1 fruit fly cellular context compared by ENCODE assay signal in genomic region chr3L:2820930-2821505, dm6.
TF ChIP-seq lines count a peak whose summit lies in the region.

No protein-coding gene starts in this region.

TF ChIP-seq in whole organism, embryonic, 481 proteins besides CTCF, POLR2A, EP300 and RAD21 (continued from another document):
- TF ChIP-seq CG17328 (GFP tag; IDR thresholded peaks at IDR 0.05; lab: Robert Waterston, UW) (0 out of 2 replicates have a peak, but pooled peaks have one; percentile 16), Awh (GFP tag; IDR thresholded peaks at IDR 0.05; lab: Robert Waterston, UW) (no peak), CG10267 (tag; optimal IDR thresholded peaks at IDR 0.05; lab: Kevin White, UChicago) (no peak), Dll (GFP tag; IDR thresholded peaks at IDR 0.05; lab: Robert Waterston, UW; ENCODE audit: partially characterized antibody) (peak; percentile 33; the same call in 1 of the 4 replicates), CG17829 (tag; optimal IDR thresholded peaks at IDR 0.05; lab: Kevin White, UChicago) (peak; percentile 38), CG7271 (tag; optimal IDR thresholded peaks at IDR 0.05; lab: Kevin White, UChicago) (no peak), CG8290 (GFP tag; optimal IDR thresholded peaks at IDR 0.05; lab: Kevin White, UChicago) (no peak), CG8290 (tag; optimal IDR thresholded peaks at IDR 0.05; lab: Kevin White, UChicago) (peak in 1 of 2 experiments; percentile 79), unpg (GFP tag; optimal IDR thresholded peaks at IDR 0.05; lab: Kevin White, UChicago) (peak; percentile 15), Ets65A (GFP tag; lab: Kevin White, UChicago) (no peak), yki (optimal IDR thresholded peaks at IDR 0.05; lab: Kevin White, UChicago) (peak; percentile 91), CG3847 (GFP tag; IDR thresholded peaks at IDR 0.05; lab: Robert Waterston, UW) (no peak), Blimp-1 (GFP tag; optimal IDR thresholded peaks at IDR 0.05; lab: Kevin White, UChicago) (no peak), oc (tag; optimal IDR thresholded peaks at IDR 0.05; lab: Kevin White, UChicago) (peak; percentile 7), exex (tag; optimal IDR thresholded peaks at IDR 0.05; lab: Kevin White, UChicago) (peak; percentile 35), Vsx1 (GFP tag; optimal IDR thresholded peaks at IDR 0.05; lab: Kevin White, UChicago) (peak; percentile 65), sd (tag; optimal IDR thresholded peaks at IDR 0.05; lab: Kevin White, UChicago) (peak; percentile 68), dmrt11E (tag; optimal IDR thresholded peaks at IDR 0.05; lab: Kevin White, UChicago) (no peak), Fer1 (GFP tag; optimal IDR thresholded peaks at IDR 0.05; lab: Kevin White, UChicago) (peak; percentile 77), Myb (GFP tag; optimal IDR thresholded peaks at IDR 0.05; lab: Kevin White, UChicago) (no peak), Deaf1 (tag; optimal IDR thresholded peaks at IDR 0.05; lab: Kevin White, UChicago) (peak; percentile 99), phol (tag; optimal IDR thresholded peaks at IDR 0.05; lab: Kevin White, UChicago) (peak; percentile 31), CG1233 (GFP tag; optimal IDR thresholded peaks at IDR 0.05; lab: Kevin White, UChicago) (peak; percentile 22), Gug (GFP tag; IDR thresholded peaks at IDR 0.05; lab: Robert Waterston, UW) (no peak), cwo (GFP tag; optimal IDR thresholded peaks at IDR 0.05; lab: Kevin White, UChicago) (peak; percentile 61), hkb (optimal IDR thresholded peaks at IDR 0.05; lab: Kevin White, UChicago) (no peak), hkb (GFP tag; IDR thresholded peaks at IDR 0.05; lab: Robert Waterston, UW) (peak; percentile 68; the same call in 1 of the 2 replicates), seq (GFP tag; IDR thresholded peaks at IDR 0.05; lab: Robert Waterston, UW) (peak; percentile 29; the same call in 1 of the 2 replicates), abd-A (tag; optimal IDR thresholded peaks at IDR 0.05; lab: Kevin White, UChicago) (peak; percentile 79), amos (GFP tag; IDR thresholded peaks at IDR 0.05; lab: Robert Waterston, UW; ENCODE audit: partially characterized antibody) (peak; percentile 21; the same call in 1 of the 2 replicates), HLH4C (GFP tag; IDR thresholded peaks at IDR 0.05; lab: Robert Waterston, UW; ENCODE audit: partially characterized antibody) (peak; percentile 26; the same call in 1 of the 3 replicates), Dbx (GFP tag; IDR thresholded peaks at IDR 0.05; lab: Robert Waterston, UW) (peak; percentile 73; the same call in 1 of the 3 replicates), BtbVII (GFP tag; optimal IDR thresholded peaks at IDR 0.05; lab: Kevin White, UChicago) (peak; percentile 39), CG10565 (GFP tag; optimal IDR thresholded peaks at IDR 0.05; lab: Kevin White, UChicago) (no peak), CG10431 (GFP tag; optimal IDR thresholded peaks at IDR 0.05; lab: Kevin White, UChicago) (no peak), Rx (GFP tag; IDR thresholded peaks at IDR 0.05; lab: Robert Waterston, UW) (no peak), CG3281 (GFP tag; optimal IDR thresholded peaks at IDR 0.05; lab: Kevin White, UChicago) (peak; percentile 46), gsb-n (tag; optimal IDR thresholded peaks at IDR 0.05; lab: Kevin White, UChicago) (peak; percentile 28), Sox102F (GFP tag; optimal IDR thresholded peaks at IDR 0.05; lab: Kevin White, UChicago) (no peak), pnt (GFP tag; optimal IDR thresholded peaks at IDR 0.05; lab: Kevin White, UChicago) (no peak), mld (GFP tag; IDR thresholded peaks at IDR 0.05; lab: Robert Waterston, UW; ENCODE audit: partially characterized antibody) (0 out of 3 replicates have a peak, but pooled peaks have one; percentile 20), CG2120 (GFP tag; optimal IDR thresholded peaks at IDR 0.05; lab: Kevin White, UChicago) (no peak), CG8359 (GFP tag; optimal IDR thresholded peaks at IDR 0.05; lab: Kevin White, UChicago; ENCODE audit: borderline replicate concordance) (peak; percentile 28), CG12219 (GFP tag; optimal IDR thresholded peaks at IDR 0.05; lab: Kevin White, UChicago) (peak; percentile 5), z (GFP tag; IDR thresholded peaks at IDR 0.05; lab: Robert Waterston, UW) (0 out of 3 replicates have a peak, but pooled peaks have one; percentile 42), CG9609 (GFP tag; optimal IDR thresholded peaks at IDR 0.05; lab: Kevin White, UChicago) (no peak), CG12071 (GFP tag; optimal IDR thresholded peaks at IDR 0.05; lab: Kevin White, UChicago) (peak; percentile 49), Hr78 (GFP tag; optimal IDR thresholded peaks at IDR 0.05; lab: Kevin White, UChicago) (no peak), CG9932 (GFP tag; IDR thresholded peaks at IDR 0.05; lab: Robert Waterston, UW) (0 out of 2 replicates have a peak, but pooled peaks have one; percentile 14), PHDP (tag; optimal IDR thresholded peaks at IDR 0.05; lab: Kevin White, UChicago) (peak; percentile 11), CG11398 (GFP tag; optimal IDR thresholded peaks at IDR 0.05; lab: Kevin White, UChicago) (no peak), eyg (GFP tag; optimal IDR thresholded peaks at IDR 0.05; lab: Kevin White, UChicago) (peak; percentile 26), ewg (GFP tag; optimal IDR thresholded peaks at IDR 0.05; lab: Kevin White, UChicago) (peak; percentile 90), CG18262 (tag; optimal IDR thresholded peaks at IDR 0.05; lab: Kevin White, UChicago) (peak; percentile 2), CG7987 (GFP tag; optimal IDR thresholded peaks at IDR 0.05; lab: Kevin White, UChicago) (peak; percentile 39), CG17612 (GFP tag; IDR thresholded peaks at IDR 0.05; lab: Robert Waterston, UW) (no peak), Ravus (GFP tag; IDR thresholded peaks at IDR 0.05; lab: Robert Waterston, UW) (no peak), ttk (GFP tag; IDR thresholded peaks at IDR 0.05; lab: Robert Waterston, UW) (no peak), Nf-YB (GFP tag; optimal IDR thresholded peaks at IDR 0.05; lab: Kevin White, UChicago) (peak; percentile 8), mirr (GFP tag; optimal IDR thresholded peaks at IDR 0.05; lab: Kevin White, UChicago) (peak; percentile 75), kah (GFP tag; optimal IDR thresholded peaks at IDR 0.05; lab: Kevin White, UChicago) (peak; percentile 23), btn (GFP tag; optimal IDR thresholded peaks at IDR 0.05; lab: Kevin White, UChicago) (peak; percentile 11), chn (GFP tag; optimal IDR thresholded peaks at IDR 0.05; lab: Kevin White, UChicago) (peak; percentile 30), Atf3 (GFP tag; optimal IDR thresholded peaks at IDR 0.05; lab: Kevin White, UChicago) (no peak), CG6791 (GFP tag; IDR thresholded peaks at IDR 0.05; lab: Robert Waterston, UW; ENCODE audit: partially characterized antibody) (peak; percentile 58; the same call in 1 of the 3 replicates), CG32532 (GFP tag; IDR thresholded peaks at IDR 0.05; lab: Robert Waterston, UW) (peak; percentile 44; the same call in 1 of the 2 replicates), slbo (GFP tag; IDR thresholded peaks at IDR 0.05; lab: Robert Waterston, UW) (peak; percentile 8; the same call in 1 of the 2 replicates), CG17385 (GFP tag; optimal IDR thresholded peaks at IDR 0.05; lab: Kevin White, UChicago) (peak; percentile 41), lov (optimal IDR thresholded peaks at IDR 0.05; lab: Kevin White, UChicago) (no peak), lov (GFP tag; IDR thresholded peaks at IDR 0.05; lab: Robert Waterston, UW) (0 out of 3 replicates have a peak, but pooled peaks have one; percentile 31), CG9727 (GFP tag; optimal IDR thresholded peaks at IDR 0.05; lab: Kevin White, UChicago) (peak; percentile 31), pan (optimal IDR thresholded peaks at IDR 0.05; lab: Kevin White, UChicago) (no peak), pan (GFP tag; optimal IDR thresholded peaks at IDR 0.05 in 1 of 2, IDR thresholded peaks at IDR 0.05 in 1 of 2) (peak in 1 of 2 experiments; percentile 38), CG7357 (GFP tag; IDR thresholded peaks at IDR 0.05; lab: Robert Waterston, UW) (no peak), nerfin-1 (tag; optimal IDR thresholded peaks at IDR 0.05; lab: Kevin White, UChicago) (peak; percentile 57), CG12769 (tag; optimal IDR thresholded peaks at IDR 0.05; lab: Kevin White, UChicago) (peak; percentile 62), CG6813 (GFP tag; optimal IDR thresholded peaks at IDR 0.05; lab: Kevin White, UChicago) (peak; percentile 26), Rfx (GFP tag; IDR thresholded peaks at IDR 0.05; lab: Robert Waterston, UW) (peak; percentile 47; the same call in 1 of the 2 replicates), grau (tag; optimal IDR thresholded peaks at IDR 0.05; lab: Kevin White, UChicago) (peak; percentile 13), ssp (GFP tag; IDR thresholded peaks at IDR 0.05; lab: Robert Waterston, UW) (no peak), CG14441 (GFP tag; IDR thresholded peaks at IDR 0.05; lab: Robert Waterston, UW) (no peak), Trl (optimal IDR thresholded peaks at IDR 0.05; lab: Kevin White, UChicago) (peak; percentile 94 to 98), Trl (GFP tag; optimal IDR thresholded peaks at IDR 0.05; lab: Kevin White, UChicago) (peak; percentile 63), CG8924 (tag; optimal IDR thresholded peaks at IDR 0.05; lab: Kevin White, UChicago) (peak; percentile 53), gce (GFP tag; IDR thresholded peaks at IDR 0.05; lab: Robert Waterston, UW) (0 out of 3 replicates have a peak, but pooled peaks have one; percentile 14), CG11093 (GFP tag; IDR thresholded peaks at IDR 0.05; lab: Robert Waterston, UW) (no peak; the same call in 2 of the 3 replicates), org-1 (GFP tag; optimal IDR thresholded peaks at IDR 0.05; lab: Kevin White, UChicago) (no peak), pfk (GFP tag; optimal IDR thresholded peaks at IDR 0.05; lab: Kevin White, UChicago) (no peak), nau (GFP tag; optimal IDR thresholded peaks at IDR 0.05; lab: Kevin White, UChicago) (peak; percentile 39), rib (GFP tag; IDR thresholded peaks at IDR 0.05; lab: Robert Waterston, UW) (no peak), Ssrp (tag; optimal IDR thresholded peaks at IDR 0.05; lab: Kevin White, UChicago) (no peak), wek (GFP tag; optimal IDR thresholded peaks at IDR 0.05; lab: Kevin White, UChicago) (no peak), CG32772 (GFP tag; IDR thresholded peaks at IDR 0.05; lab: Robert Waterston, UW) (no peak), CG4707 (GFP tag; optimal IDR thresholded peaks at IDR 0.05; lab: Kevin White, UChicago) (peak; percentile 41), dysf (GFP tag; IDR thresholded peaks at IDR 0.05; lab: Robert Waterston, UW) (no peak), CG7556 (GFP tag; optimal IDR thresholded peaks at IDR 0.05; lab: Kevin White, UChicago) (no peak), CG4360 (GFP tag; IDR thresholded peaks at IDR 0.05; lab: Robert Waterston, UW) (peak; percentile 61), CG4404 (GFP tag; IDR thresholded peaks at IDR 0.05; lab: Robert Waterston, UW) (no peak), Hmr (GFP tag; optimal IDR thresholded peaks at IDR 0.05; lab: Kevin White, UChicago) (peak; percentile 28), CG10543 (GFP tag; optimal IDR thresholded peaks at IDR 0.05; lab: Kevin White, UChicago) (peak; percentile 53), trh (GFP tag; optimal IDR thresholded peaks at IDR 0.05; lab: Kevin White, UChicago) (no peak), insv (GFP tag; optimal IDR thresholded peaks at IDR 0.05; lab: Kevin White, UChicago) (no peak), CG11695 (GFP tag; IDR thresholded peaks at IDR 0.05; lab: Robert Waterston, UW) (peak; percentile 58; the same call in 2 of the 3 replicates), Scr (GFP tag; IDR thresholded peaks at IDR 0.05; lab: Robert Waterston, UW; ENCODE audit: partially characterized antibody) (peak; percentile 32), scrt (GFP tag; optimal IDR thresholded peaks at IDR 0.05; lab: Kevin White, UChicago) (peak; percentile 23), Xrp1 (GFP tag; IDR thresholded peaks at IDR 0.05; lab: Robert Waterston, UW) (no peak), crol (GFP tag; IDR thresholded peaks at IDR 0.05; lab: Robert Waterston, UW) (peak; percentile 62), CG10274 (GFP tag; optimal IDR thresholded peaks at IDR 0.05; lab: Kevin White, UChicago) (no peak), pum (GFP tag; optimal IDR thresholded peaks at IDR 0.05; lab: Kevin White, UChicago) (no peak), CG10366 (GFP tag; IDR thresholded peaks at IDR 0.05; lab: Robert Waterston, UW) (no peak), nom (GFP tag; optimal IDR thresholded peaks at IDR 0.05; lab: Kevin White, UChicago) (peak; percentile 99), trem (tag; optimal IDR thresholded peaks at IDR 0.05; lab: Kevin White, UChicago) (peak; percentile 6), CG1529 (GFP tag; optimal IDR thresholded peaks at IDR 0.05; lab: Kevin White, UChicago) (no peak), pros (GFP tag; optimal IDR thresholded peaks at IDR 0.05; lab: Kevin White, UChicago) (peak; percentile 96), CG12299 (tag; optimal IDR thresholded peaks at IDR 0.05; lab: Kevin White, UChicago) (no peak), CG10321 (GFP tag; IDR thresholded peaks at IDR 0.05; lab: Robert Waterston, UW) (peak; percentile 31; the same call in 1 of the 2 replicates), HmgZ (tag; optimal IDR thresholded peaks at IDR 0.05; lab: Kevin White, UChicago) (peak; percentile 62), Opbp (GFP tag; IDR thresholded peaks at IDR 0.05; lab: Robert Waterston, UW; ENCODE audit: partially characterized antibody) (0 out of 3 replicates have a peak, but pooled peaks have one; percentile 35), CG34224 (GFP tag; IDR thresholded peaks at IDR 0.05; lab: Robert Waterston, UW; ENCODE audit: partially characterized antibody) (peak; percentile 48; the same call in 1 of the 3 replicates), tna (GFP tag; IDR thresholded peaks at IDR 0.05; lab: Robert Waterston, UW; ENCODE audit: partially characterized antibody) (0 out of 2 replicates have a peak, but pooled peaks have one; percentile 15), CG1603 (tag; optimal IDR thresholded peaks at IDR 0.05; lab: Kevin White, UChicago) (peak; percentile 32), peb (GFP tag; IDR thresholded peaks at IDR 0.05; lab: Robert Waterston, UW) (0 out of 2 replicates have a peak, but pooled peaks have one; percentile 44), Gsc (GFP tag; IDR thresholded peaks at IDR 0.05; lab: Robert Waterston, UW) (no peak)
